Worm (Caenorhabditis elegans): Measurements from ENCODE around the gene sap-49.

The sap-49 gene

ce11 chrII:7990192-7990591, 45.4 kb downstream of the sap-49 start:
- no peak for TF ChIP-seq lin-11 (tag; optimal IDR thresholded peaks at IDR 0.05)
- TF ChIP-seq nhr-129 (tag; optimal IDR thresholded peaks at IDR 0.05) = no peak
- no peak for TF ChIP-seq nhr-77 (tag; optimal IDR thresholded peaks at IDR 0.05)
- TF ChIP-seq lin-13 (GFP tag; optimal IDR thresholded peaks at IDR 0.05) = no peak
- TF ChIP-seq dmd-4 (tag; optimal IDR thresholded peaks at IDR 0.05) = no peak
- no peak for TF ChIP-seq mab-5 (tag; optimal IDR thresholded peaks at IDR 0.05)
- no peak for TF ChIP-seq C34F6.9 (tag; optimal IDR thresholded peaks at IDR 0.05)
- TF ChIP-seq ztf-11 (tag; optimal IDR thresholded peaks at IDR 0.05) = no peak
- TF ChIP-seq elt-3 (tag; optimal IDR thresholded peaks at IDR 0.05) = no peak

DNA sequence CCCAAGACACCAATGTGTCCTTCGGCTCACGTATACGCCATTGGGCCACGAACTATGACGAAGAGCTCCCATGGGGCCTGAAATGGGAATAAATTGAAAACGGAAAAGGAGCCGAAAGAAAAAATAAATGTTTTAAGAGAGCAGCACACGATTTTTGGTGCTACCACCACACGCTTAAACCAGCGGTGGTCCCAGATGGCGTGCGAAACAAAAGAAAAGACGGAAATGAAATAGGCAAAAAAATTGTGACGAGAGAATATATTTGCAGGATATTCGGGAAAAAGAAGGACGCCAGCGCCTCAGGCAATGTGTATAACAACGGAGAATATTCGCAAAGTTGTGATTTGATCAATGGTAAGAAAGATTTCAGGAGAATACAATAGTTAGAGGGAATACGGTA, 48.6 kb downstream of the sap-49 start:
- TF ChIP-seq unc-62 (GFP tag; optimal IDR thresholded peaks at IDR 0.05) (no peak), nhr-237 (tag; optimal IDR thresholded peaks at IDR 0.05) (no peak), crh-2 (tag; optimal IDR thresholded peaks at IDR 0.05) (no peak), nhr-6 (tag; optimal IDR thresholded peaks at IDR 0.05) (no peak), aly-2 (tag; optimal IDR thresholded peaks at IDR 0.05) (no peak), mbf-1 (tag; optimal IDR thresholded peaks at IDR 0.05) (no peak), nhr-25 (tag; optimal IDR thresholded peaks at IDR 0.05) (no peak)

DNA sequence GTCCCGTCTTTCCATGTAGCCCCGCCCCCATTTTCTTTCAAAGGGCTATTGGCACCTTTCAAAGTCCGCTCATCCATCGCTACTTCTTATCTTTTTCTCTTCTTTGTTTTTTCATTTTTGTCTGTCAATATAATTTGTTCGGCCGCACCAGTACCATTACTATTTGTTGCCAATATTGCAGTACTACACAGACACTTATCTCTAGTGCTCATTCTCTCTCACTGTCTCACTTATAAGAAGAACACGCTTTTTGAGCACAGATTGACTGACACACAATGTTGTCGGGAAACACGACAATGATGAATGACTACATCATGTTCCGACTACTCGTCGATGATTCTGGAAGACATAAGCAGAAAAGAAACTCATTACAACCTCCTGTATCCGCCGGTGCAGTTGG, 50.5 kb downstream of the sap-49 start:
- TF ChIP-seq lin-11 (tag; optimal IDR thresholded peaks at IDR 0.05) = no peak
- no peak for TF ChIP-seq zag-1 (tag; optimal IDR thresholded peaks at IDR 0.05)
- no peak for TF ChIP-seq nhr-23 (tag; optimal IDR thresholded peaks at IDR 0.05)
- TF ChIP-seq nhr-77 (tag; optimal IDR thresholded peaks at IDR 0.05) = no peak
- no peak for TF ChIP-seq nhr-237 (tag; optimal IDR thresholded peaks at IDR 0.05)
- no peak for TF ChIP-seq lin-39 (tag; optimal IDR thresholded peaks at IDR 0.05)
